Fruit fly (Drosophila melanogaster): ENCODE results near the gene CG1958.

Gene CG1958

dm6 chrX:7299399-7300355 is 33.0 kb downstream of the CG1958 start:
- TF ChIP-seq CG5204 (GFP tag; optimal IDR thresholded peaks at IDR 0.05) (peak; percentile 50), kay (GFP tag; ENCODE audit: borderline replicate concordance) (peak; percentile 47), Mnt (GFP tag; optimal IDR thresholded peaks at IDR 0.05) (peak; percentile 46), pad (GFP tag; optimal IDR thresholded peaks at IDR 0.05) (no peak), tj (GFP tag; optimal IDR thresholded peaks at IDR 0.05) (peak; percentile 2), cic (GFP tag; optimal IDR thresholded peaks at IDR 0.05) (peak; percentile 15), Clk (GFP tag; optimal IDR thresholded peaks at IDR 0.05) (no peak), CG11617 (GFP tag; optimal IDR thresholded peaks at IDR 0.05) (peak; percentile 40), CG33017 (tag; optimal IDR thresholded peaks at IDR 0.05) (peak; percentile 22), CG1620 (GFP tag; optimal IDR thresholded peaks at IDR 0.05) (peak; percentile 58), Hr96 (GFP tag; optimal IDR thresholded peaks at IDR 0.05) (peak; percentile 53), CG12768 (GFP tag; optimal IDR thresholded peaks at IDR 0.05) (peak; percentile 30), CG14711 (tag; optimal IDR thresholded peaks at IDR 0.05) (peak; percentile 48), CG7045 (GFP tag; optimal IDR thresholded peaks at IDR 0.05) (peak; percentile 3), Crg-1 (GFP tag; optimal IDR thresholded peaks at IDR 0.05) (peak; percentile 54), toe (GFP tag; optimal IDR thresholded peaks at IDR 0.05) (peak; percentile 25), bab1 (GFP tag; optimal IDR thresholded peaks at IDR 0.05) (peak; percentile 36), CG7101 (tag; optimal IDR thresholded peaks at IDR 0.05) (peak; percentile 65), ovo (GFP tag; optimal IDR thresholded peaks at IDR 0.05) (no peak), cnc (optimal IDR thresholded peaks at IDR 0.05) (no peak)

dm6 chrX:7300356-7300721 is 33.6 kb downstream of the CG1958 start:
- TF ChIP-seq toe (GFP tag; optimal IDR thresholded peaks at IDR 0.05) (no peak), pad (GFP tag; optimal IDR thresholded peaks at IDR 0.05) (peak; percentile 4), kay (GFP tag; ENCODE audit: borderline replicate concordance) (peak; percentile 69), Hr96 (GFP tag; optimal IDR thresholded peaks at IDR 0.05) (peak; percentile 20), ovo (GFP tag; optimal IDR thresholded peaks at IDR 0.05) (no peak), CG11617 (GFP tag; optimal IDR thresholded peaks at IDR 0.05) (peak; percentile 30), CG12768 (GFP tag; optimal IDR thresholded peaks at IDR 0.05) (no peak), CG33017 (tag; optimal IDR thresholded peaks at IDR 0.05) (no peak), CG7101 (tag; optimal IDR thresholded peaks at IDR 0.05) (no peak)

- TF ChIP-seq pad (GFP tag; optimal IDR thresholded peaks at IDR 0.05) (no peak), ovo (GFP tag; optimal IDR thresholded peaks at IDR 0.05) (peak; percentile 24), tj (GFP tag; optimal IDR thresholded peaks at IDR 0.05) (peak; percentile 70), CG33017 (tag; optimal IDR thresholded peaks at IDR 0.05) (no peak), kay (GFP tag; ENCODE audit: borderline replicate concordance) (peak; percentile 16), CG1620 (GFP tag; optimal IDR thresholded peaks at IDR 0.05) (no peak), Mnt (GFP tag; optimal IDR thresholded peaks at IDR 0.05) (no peak), bab1 (GFP tag; optimal IDR thresholded peaks at IDR 0.05) (peak; percentile 42), cic (GFP tag; optimal IDR thresholded peaks at IDR 0.05) (peak; percentile 28), CG14711 (tag; optimal IDR thresholded peaks at IDR 0.05) (no peak), CG7045 (GFP tag; optimal IDR thresholded peaks at IDR 0.05) (no peak), CG5204 (GFP tag; optimal IDR thresholded peaks at IDR 0.05) (no peak), Crg-1 (GFP tag; optimal IDR thresholded peaks at IDR 0.05) (no peak)
These were observed 34.1 kb downstream of the CG1958 start for dm6 chrX:7300722-7301350.

DNA sequence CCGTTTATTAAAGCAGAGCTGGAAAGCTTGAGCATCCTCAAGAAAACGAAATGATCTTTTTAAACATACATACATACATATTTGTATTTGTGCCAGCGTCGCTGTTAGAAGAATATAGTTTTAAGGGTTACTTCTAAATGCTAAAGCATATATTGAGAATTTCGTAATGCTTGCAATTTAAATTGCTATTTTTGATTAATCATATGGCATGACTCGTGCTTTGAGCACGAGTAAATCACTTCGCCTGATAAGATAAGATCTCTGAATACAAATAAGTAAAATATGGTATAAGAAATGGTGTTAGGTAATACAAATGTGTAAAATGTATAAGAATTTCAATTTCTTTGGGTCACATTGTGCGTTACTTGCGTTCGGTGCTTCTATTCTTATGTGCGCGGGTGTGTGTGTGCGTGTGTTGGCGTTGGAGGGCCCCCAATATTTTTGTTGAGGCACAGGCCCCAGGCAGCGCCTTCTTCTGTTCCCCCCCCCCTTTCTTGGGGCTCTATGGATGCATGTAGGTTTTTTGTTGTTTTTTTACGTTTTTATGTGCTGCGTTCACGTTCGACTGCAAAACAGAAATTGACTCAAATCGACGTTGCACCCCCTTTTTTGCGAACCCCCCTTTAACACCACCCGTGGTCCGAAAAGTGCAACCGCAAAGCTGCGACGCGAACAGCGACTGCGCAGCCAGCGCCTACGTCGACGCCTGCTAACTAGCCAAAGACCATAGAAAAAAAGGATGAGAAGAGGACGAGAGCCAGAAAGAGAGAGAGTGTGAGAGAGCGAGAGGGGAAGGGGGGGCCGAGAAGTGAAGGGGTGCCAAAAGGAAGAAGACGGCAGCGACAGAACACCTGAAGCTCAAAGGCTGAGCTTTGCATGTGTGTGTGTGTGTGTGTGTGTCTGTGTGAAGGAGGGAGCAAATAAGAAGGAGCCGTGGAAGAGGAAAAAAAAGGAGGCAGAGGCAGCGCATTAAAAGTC is 34.9 kb downstream of the CG1958 start:
- TF ChIP-seq Mnt (GFP tag; optimal IDR thresholded peaks at IDR 0.05) (no peak), kay (GFP tag; ENCODE audit: borderline replicate concordance) (no peak), CG12768 (GFP tag; optimal IDR thresholded peaks at IDR 0.05) (no peak), CG7045 (GFP tag; optimal IDR thresholded peaks at IDR 0.05) (peak; percentile 20), CG14711 (tag; optimal IDR thresholded peaks at IDR 0.05) (no peak), cnc (optimal IDR thresholded peaks at IDR 0.05) (peak in 1 of 2 experiments; percentile 52), CG33017 (tag; optimal IDR thresholded peaks at IDR 0.05) (peak; percentile 1), bab1 (GFP tag; optimal IDR thresholded peaks at IDR 0.05) (no peak), CG11617 (GFP tag; optimal IDR thresholded peaks at IDR 0.05) (peak; percentile 50), Hr96 (GFP tag; optimal IDR thresholded peaks at IDR 0.05) (peak; percentile 42), CG5204 (GFP tag; optimal IDR thresholded peaks at IDR 0.05) (peak; percentile 34), CG1620 (GFP tag; optimal IDR thresholded peaks at IDR 0.05) (peak; percentile 48), cic (GFP tag; optimal IDR thresholded peaks at IDR 0.05) (no peak), ovo (GFP tag; optimal IDR thresholded peaks at IDR 0.05) (no peak), CG7101 (tag; optimal IDR thresholded peaks at IDR 0.05) (peak; percentile 15), tj (GFP tag; optimal IDR thresholded peaks at IDR 0.05) (no peak)

dm6 chrX:7302329-7302728 is 35.6 kb downstream of the CG1958 start:
- TF ChIP-seq CG7045 (GFP tag; optimal IDR thresholded peaks at IDR 0.05), result no peak
- no peak for TF ChIP-seq Hr96 (GFP tag; optimal IDR thresholded peaks at IDR 0.05)
- no peak for TF ChIP-seq CG5204 (GFP tag; optimal IDR thresholded peaks at IDR 0.05)
- TF ChIP-seq ovo (GFP tag; optimal IDR thresholded peaks at IDR 0.05), result no peak
- TF ChIP-seq cic (GFP tag; optimal IDR thresholded peaks at IDR 0.05), result no peak
- TF ChIP-seq CG11617 (GFP tag; optimal IDR thresholded peaks at IDR 0.05), result no peak
- TF ChIP-seq toe (GFP tag; optimal IDR thresholded peaks at IDR 0.05), result no peak
- no peak for TF ChIP-seq Clk (GFP tag; optimal IDR thresholded peaks at IDR 0.05)
- TF ChIP-seq CG12768 (GFP tag; optimal IDR thresholded peaks at IDR 0.05), result no peak
- TF ChIP-seq cnc (optimal IDR thresholded peaks at IDR 0.05), result no peak
- TF ChIP-seq bab1 (GFP tag; optimal IDR thresholded peaks at IDR 0.05), result no peak
- TF ChIP-seq CG7101 (tag; optimal IDR thresholded peaks at IDR 0.05), result no peak
- no peak for TF ChIP-seq tj (GFP tag; optimal IDR thresholded peaks at IDR 0.05)
